Worm (Caenorhabditis elegans) whole organism, young adult: ENCODE results near the gene K02E2.7.

Experiments used
- B0336.3 ChIP-seq: fragments of 200-800 bp; sonication (Bioruptor generic); IDR thresholded peaks from 2 replicates; pipeline ENCODE4 v1.3.6; 2022; ENCODE audit warnings: missing genetic modification characterization, missing compliant biosample characterization
- D2030.7 ChIP-seq: fragments of 200-800 bp; sonication (Bioruptor generic); IDR thresholded peaks from 2 replicates; pipeline ENCODE4 v1.3.6; 2022; ENCODE audit warnings: missing genetic modification reagents, missing genetic modification characterization, missing compliant biosample characterization
- F33H1.4 ChIP-seq: fragments of 200-800 bp; sonication (Bioruptor generic); IDR thresholded peaks from 2 replicates; pipeline ENCODE4 v1.3.6; 2022; ENCODE audit warnings: missing genetic modification reagents, missing genetic modification characterization, missing compliant biosample characterization
- K12H6.12 ChIP-seq: fragments of 200-800 bp; sonication (Bioruptor generic); optimal IDR thresholded peaks from 2 replicates; lab custom pipeline; 2018; ENCODE audit warnings: mild to moderate bottlenecking, missing genetic modification characterization, missing compliant biosample characterization
- T07F8.4 ChIP-seq: sonication (generic microtip); optimal IDR thresholded peaks from 2 replicates; lab custom pipeline; 2016; ENCODE audit warnings: mild to moderate bottlenecking, missing genetic modification characterization, moderate library complexity, missing compliant biosample characterization
- Y53G8AR.9 ChIP-seq: fragments of 200-800 bp; sonication (Bioruptor generic); conservative IDR thresholded peaks from 2 replicates; pipeline ENCODE4 v1.3.6; 2022; ENCODE audit warnings: missing genetic modification reagents, missing genetic modification characterization, missing compliant biosample characterization
- Y56A3A.18 ChIP-seq: fragments of 200-800 bp; sonication (Bioruptor generic); IDR thresholded peaks from 2 replicates; pipeline ENCODE4 v1.3.6; 2022; ENCODE audit warnings: missing genetic modification reagents, missing genetic modification characterization, missing compliant biosample characterization
- Y79H2A.3 ChIP-seq: fragments of 200-800 bp; sonication (Bioruptor generic); conservative IDR thresholded peaks from 2 replicates; pipeline ENCODE4 v1.3.6; 2022; ENCODE audit warnings: missing genetic modification reagents, missing genetic modification characterization, missing compliant biosample characterization
- bed-1 ChIP-seq: fragments of 200-800 bp; sonication (Bioruptor generic); IDR thresholded peaks from 2 replicates; pipeline ENCODE4 v1.3.6; 2022; ENCODE audit warnings: missing genetic modification reagents, missing genetic modification characterization, missing compliant biosample characterization
- bed-2 ChIP-seq: fragments of 200-800 bp; sonication (Bioruptor generic); IDR thresholded peaks from 2 replicates; pipeline ENCODE4 v1.3.6; 2022; ENCODE audit warnings: missing genetic modification reagents, missing genetic modification characterization, missing compliant biosample characterization
- ccch-3 ChIP-seq: fragments of 200-800 bp; sonication (Bioruptor generic); optimal IDR thresholded peaks from 2 replicates; lab custom pipeline; 2018; ENCODE audit warnings: mild to moderate bottlenecking, missing genetic modification characterization, missing compliant biosample characterization
- ceh-27 ChIP-seq: fragments of 200-800 bp; sonication (Bioruptor generic); optimal IDR thresholded peaks from 2 replicates; lab custom pipeline; 2018; ENCODE audit warnings: mild to moderate bottlenecking, missing genetic modification characterization, moderate library complexity, missing compliant biosample characterization
- ceh-40 ChIP-seq: fragments of 200-800 bp; sonication (Bioruptor generic); IDR thresholded peaks from 2 replicates; pipeline ENCODE4 v1.3.6; 2022; ENCODE audit warnings: missing genetic modification characterization, missing compliant biosample characterization
- ceh-79 ChIP-seq: sonication (generic microtip); optimal IDR thresholded peaks from 2 replicates; lab custom pipeline; 2017; ENCODE audit warnings: mild to moderate bottlenecking, missing genetic modification characterization, missing compliant biosample characterization
- ceh-91 ChIP-seq: fragments of 200-800 bp; sonication (Bioruptor generic); IDR thresholded peaks from 2 replicates; pipeline ENCODE4 v1.3.6; 2022; ENCODE audit warnings: missing genetic modification reagents, missing genetic modification characterization, missing compliant biosample characterization
- die-1 ChIP-seq: sonication (generic microtip); optimal IDR thresholded peaks from 2 replicates; lab custom pipeline; 2016; ENCODE audit warnings: missing genotype, mild to moderate bottlenecking, missing genetic modification characterization, missing compliant biosample characterization
- dox-1 ChIP-seq: fragments of 200-800 bp; sonication (Bioruptor generic); IDR thresholded peaks from 2 replicates; pipeline ENCODE4 v1.3.6; 2022; ENCODE audit warnings: missing genetic modification reagents, missing genetic modification characterization, missing compliant biosample characterization
- dpff-1 ChIP-seq: sonication (generic microtip); optimal IDR thresholded peaks from 2 replicates; lab custom pipeline; 2017; ENCODE audit warnings: mild to moderate bottlenecking, missing genetic modification characterization, missing compliant biosample characterization
- dpl-1 ChIP-seq: fragments of 150-350 bp; optimal IDR thresholded peaks from 2 replicates; lab custom pipeline; 2014; ENCODE audit warnings: missing biosample characterization, missing genetic modification reagents, missing genetic modification characterization
- efl-1 ChIP-seq: fragments of 150-350 bp; optimal IDR thresholded peaks from 2 replicates; lab custom pipeline; 2014; ENCODE audit warnings: missing biosample characterization, missing genetic modification reagents, missing genetic modification characterization
- egl-44 ChIP-seq: fragments of 200-800 bp; sonication (Bioruptor generic); IDR thresholded peaks from 2 replicates; pipeline ENCODE4 v1.3.6; 2022; ENCODE audit warnings: missing genetic modification reagents, missing genetic modification characterization, missing compliant biosample characterization
- egrh-3 ChIP-seq: fragments of 200-800 bp; sonication (Bioruptor generic); IDR thresholded peaks from 2 replicates; pipeline ENCODE4 v1.3.6; 2022; ENCODE audit warnings: missing genetic modification reagents, missing genetic modification characterization, missing compliant biosample characterization
- gei-17 ChIP-seq: fragments of 200-800 bp; sonication (Bioruptor generic); optimal IDR thresholded peaks from 2 replicates; lab custom pipeline; 2018; ENCODE audit warnings: mild to moderate bottlenecking, missing genetic modification characterization, missing compliant biosample characterization
- hmg-1.2 ChIP-seq: fragments of 200-800 bp; sonication (Bioruptor generic); IDR thresholded peaks from 2 replicates; pipeline ENCODE4 v1.3.6; 2022; ENCODE audit warnings: missing genetic modification reagents, missing genetic modification characterization, missing compliant biosample characterization
- hmg-20 ChIP-seq: fragments of 200-800 bp; sonication (Bioruptor generic); IDR thresholded peaks from 2 replicates; pipeline ENCODE4 v1.3.6; 2022; ENCODE audit warnings: missing genetic modification reagents, missing genetic modification characterization, missing compliant biosample characterization
- hsf-1 ChIP-seq: fragments of 200-800 bp; sonication (Bioruptor generic); IDR thresholded peaks from 2 replicates; pipeline ENCODE4 v1.3.6; 2022; ENCODE audit warnings: missing genetic modification reagents, missing genetic modification characterization, missing compliant biosample characterization
- lin-26 ChIP-seq: fragments of 200-800 bp; sonication (Bioruptor generic); IDR thresholded peaks from 2 replicates; pipeline ENCODE4 v1.3.6; 2022; ENCODE audit warnings: missing genetic modification reagents, missing genetic modification characterization, missing compliant biosample characterization
- lin-35 ChIP-seq, 3 experiments: fragments of 150-350 bp in 2 of 3; sonication (generic microtip) in 1 of 3; optimal IDR thresholded peaks; 2 replicates each; lab custom pipeline; 2014 to 2018; ENCODE audit warnings: missing biosample characterization in 3 of 3, missing genetic modification characterization in 3 of 3, missing genetic modification reagents in 3 of 3
- lin-54 ChIP-seq: fragments of 200-800 bp; sonication (Bioruptor generic); optimal IDR thresholded peaks from 2 replicates; lab custom pipeline; 2018; ENCODE audit warnings: mild to moderate bottlenecking, missing genetic modification characterization, missing compliant biosample characterization
- lir-1 ChIP-seq: fragments of 200-800 bp; sonication (Bioruptor generic); conservative IDR thresholded peaks from 2 replicates; pipeline ENCODE4 v1.3.6; 2022; ENCODE audit warnings: missing genetic modification reagents, missing genetic modification characterization, missing compliant biosample characterization
- lsl-1 ChIP-seq: fragments of 200-800 bp; sonication (Bioruptor generic); optimal IDR thresholded peaks from 2 replicates; lab custom pipeline; 2018; ENCODE audit warnings: mild to moderate bottlenecking, missing genetic modification characterization, moderate library complexity, missing compliant biosample characterization
- madf-10 ChIP-seq: sonication (generic microtip); optimal IDR thresholded peaks from 2 replicates; lab custom pipeline; 2016; ENCODE audit warnings: mild to moderate bottlenecking, missing genetic modification characterization, missing compliant biosample characterization
- madf-6 ChIP-seq: fragments of 200-800 bp; sonication (Bioruptor generic); IDR thresholded peaks from 2 replicates; pipeline ENCODE4 v1.3.6; 2022; ENCODE audit warnings: missing genetic modification reagents, missing genetic modification characterization, missing compliant biosample characterization
- mcd-1 ChIP-seq: fragments of 200-800 bp; sonication (Bioruptor generic); IDR thresholded peaks from 2 replicates; pipeline ENCODE4 v1.3.6; 2022; ENCODE audit warnings: missing genetic modification reagents, missing genetic modification characterization, missing compliant biosample characterization
- mxl-1 ChIP-seq: sonication (generic microtip); optimal IDR thresholded peaks from 2 replicates; lab custom pipeline; 2016; ENCODE audit warnings: missing genetic modification characterization, missing compliant biosample characterization
- nfya-2 ChIP-seq: fragments of 200-800 bp; sonication (Bioruptor generic); IDR thresholded peaks from 2 replicates; pipeline ENCODE4 v1.3.6; 2022; ENCODE audit warnings: missing genetic modification reagents, missing genetic modification characterization, missing compliant biosample characterization
- nhr-120 ChIP-seq: fragments of 200-800 bp; sonication (Bioruptor generic); IDR thresholded peaks from 2 replicates; pipeline ENCODE4 v1.3.6; 2022; ENCODE audit warnings: missing genetic modification characterization, missing compliant biosample characterization
- nhr-80 ChIP-seq: sonication (generic microtip); optimal IDR thresholded peaks from 2 replicates; lab custom pipeline; 2016; ENCODE audit warnings: missing genetic modification characterization, missing compliant biosample characterization
- pbrm-1 ChIP-seq: fragments of 200-800 bp; sonication (Bioruptor generic); IDR thresholded peaks from 2 replicates; pipeline ENCODE4 v1.3.6; 2022; ENCODE audit warnings: missing genetic modification reagents, missing genetic modification characterization, missing compliant biosample characterization
- rcor-1 ChIP-seq: fragments of 200-800 bp; sonication (Bioruptor generic); IDR thresholded peaks from 2 replicates; pipeline ENCODE4 v1.3.6; 2022; ENCODE audit warnings: missing genetic modification reagents, missing genetic modification characterization, missing compliant biosample characterization
- repo-1 ChIP-seq: sonication (generic microtip); optimal IDR thresholded peaks from 2 replicates; lab custom pipeline; 2017; ENCODE audit warnings: mild to moderate bottlenecking, missing genetic modification characterization, missing compliant biosample characterization
- somi-1 ChIP-seq: fragments of 200-800 bp; sonication (Bioruptor generic); optimal IDR thresholded peaks from 2 replicates; lab custom pipeline; 2018; ENCODE audit warnings: mild to moderate bottlenecking, missing genetic modification characterization, missing compliant biosample characterization
- tbp1 ChIP-seq: fragments of 200-800 bp; sonication (Bioruptor generic); optimal IDR thresholded peaks from 2 replicates; lab custom pipeline; 2018; ENCODE audit warnings: mild to moderate bottlenecking, missing genetic modification characterization, missing compliant biosample characterization
- unc-62 ChIP-seq: fragments of 150-350 bp; optimal IDR thresholded peaks from 2 replicates; lab custom pipeline; 2014; ENCODE audit warnings: missing biosample characterization, missing genetic modification reagents, missing genetic modification characterization
- xnd-1 ChIP-seq: sonication (generic microtip); optimal IDR thresholded peaks from 2 replicates; lab custom pipeline; 2016; ENCODE audit warnings: missing genotype, missing genetic modification reagents, missing genetic modification characterization, missing compliant biosample characterization
- ztf-22 ChIP-seq: fragments of 200-800 bp; sonication (Bioruptor generic); optimal IDR thresholded peaks from 2 replicates; lab custom pipeline; 2018; ENCODE audit warnings: mild to moderate bottlenecking, missing genetic modification characterization, moderate library complexity, missing compliant biosample characterization
- ztf-26 ChIP-seq: sonication (generic microtip); optimal IDR thresholded peaks from 2 replicates; lab custom pipeline; 2017; ENCODE audit warnings: missing genetic modification characterization, missing compliant biosample characterization
- ztf-28 ChIP-seq: fragments of 200-800 bp; sonication (Bioruptor generic); IDR thresholded peaks from 2 replicates; pipeline ENCODE4 v1.3.6; 2022; ENCODE audit warnings: missing genetic modification reagents, missing genetic modification characterization, missing compliant biosample characterization

Gene K02E2.7

ce11 chrV:20424229-20425182 lies 37.7 kb upstream of the K02E2.7 start:
- peak; percentile 29; the same call in 1 of the 2 replicates for TF ChIP-seq ceh-91 (GFP tag; lab: Robert Waterston, UW)
- TF ChIP-seq ceh-27 (GFP tag; lab: Kevin White, UChicago), result peak; percentile 64
- TF ChIP-seq nhr-80 (tag; lab: Kevin White, UChicago), result peak; percentile 37
- TF ChIP-seq egl-44, result no peak
- TF ChIP-seq xnd-1 (tag; lab: Kevin White, UChicago), result no peak
- no peak for TF ChIP-seq ztf-22 (GFP tag; lab: Kevin White, UChicago)
- peak; percentile 55 for TF ChIP-seq efl-1 (GFP tag; lab: Kevin White, UChicago)
- peak; percentile 64 for TF ChIP-seq egrh-3
- no peak for TF ChIP-seq T07F8.4 (tag; lab: Kevin White, UChicago)
- TF ChIP-seq B0336.3 (GFP tag; lab: Robert Waterston, UW), result no peak
- TF ChIP-seq dpl-1 (GFP tag; lab: Kevin White, UChicago), result peak; percentile 46
- peak; percentile 55; the same call in 1 of the 2 replicates for TF ChIP-seq ztf-28
- peak; percentile 16 for TF ChIP-seq tbp1
- TF ChIP-seq mxl-1 (tag; lab: Kevin White, UChicago), result no peak
- TF ChIP-seq mcd-1, result peak; percentile 41
- TF ChIP-seq K12H6.12 (tag; lab: Kevin White, UChicago), result no peak
- no peak for TF ChIP-seq dpff-1
- no peak for TF ChIP-seq nfya-2 (GFP tag; lab: Robert Waterston, UW)
- peak; percentile 77 for TF ChIP-seq lin-54
- TF ChIP-seq unc-62 (GFP tag; lab: Kevin White, UChicago), result peak; percentile 23
- TF ChIP-seq hsf-1 (GFP tag; lab: Robert Waterston, UW), result no peak
- no peak for TF ChIP-seq Y56A3A.18 (GFP tag; lab: Robert Waterston, UW)
- no peak for TF ChIP-seq ceh-79 (tag; lab: Kevin White, UChicago)
- TF ChIP-seq lir-1 (GFP tag; lab: Robert Waterston, UW), result no peak
- TF ChIP-seq lin-26 (GFP tag; lab: Robert Waterston, UW), result 0 out of 2 replicates have a peak, but pooled peaks have one; percentile 41
- peak; percentile 66; the same call in 1 of the 2 replicates for TF ChIP-seq hmg-1.2
- no peak for TF ChIP-seq bed-2 (GFP tag; lab: Robert Waterston, UW)
- TF ChIP-seq hmg-20, result no peak
- TF ChIP-seq lsl-1 (GFP tag; lab: Kevin White, UChicago), result no peak
- TF ChIP-seq die-1 (tag; lab: Kevin White, UChicago), result no peak
- no peak for TF ChIP-seq Y79H2A.3 (GFP tag; lab: Robert Waterston, UW)
- 0 out of 2 replicates have a peak, but pooled peaks have one; percentile 11 for TF ChIP-seq pbrm-1 (GFP tag; lab: Robert Waterston, UW)
- TF ChIP-seq ztf-26, result peak; percentile 20
- TF ChIP-seq bed-1 (GFP tag; lab: Robert Waterston, UW), result no peak
- no peak for TF ChIP-seq ceh-40 (GFP tag; lab: Robert Waterston, UW)
- no peak for TF ChIP-seq gei-17 (GFP tag; lab: Kevin White, UChicago)
- peak in 1 of 3 experiments; percentile 51 for TF ChIP-seq lin-35 (GFP tag; optimal IDR thresholded peaks at IDR 0.05; lab: Kevin White, UChicago)
- TF ChIP-seq dox-1 (GFP tag; lab: Robert Waterston, UW), result peak; percentile 5; the same call in 1 of the 2 replicates
- TF ChIP-seq madf-10, result no peak
- TF ChIP-seq ccch-3 (GFP tag; lab: Kevin White, UChicago), result no peak
- no peak for TF ChIP-seq nhr-120 (GFP tag; lab: Robert Waterston, UW)
- no peak for TF ChIP-seq Y53G8AR.9 (GFP tag; lab: Robert Waterston, UW)
- no peak for TF ChIP-seq rcor-1 (GFP tag; lab: Robert Waterston, UW)
- TF ChIP-seq D2030.7, result peak; percentile 45; the same call in 1 of the 2 replicates
- TF ChIP-seq F33H1.4 (GFP tag; lab: Robert Waterston, UW), result no peak
- peak; percentile 14; the same call in 1 of the 2 replicates for TF ChIP-seq madf-6 (GFP tag; lab: Robert Waterston, UW)
- no peak for TF ChIP-seq somi-1 (GFP tag; lab: Kevin White, UChicago)
- no peak for TF ChIP-seq repo-1 (tag; lab: Kevin White, UChicago)
